Worm (Caenorhabditis elegans): ENCODE measurements around the gene F48G7.5.

F48G7.5 gene

DNA sequence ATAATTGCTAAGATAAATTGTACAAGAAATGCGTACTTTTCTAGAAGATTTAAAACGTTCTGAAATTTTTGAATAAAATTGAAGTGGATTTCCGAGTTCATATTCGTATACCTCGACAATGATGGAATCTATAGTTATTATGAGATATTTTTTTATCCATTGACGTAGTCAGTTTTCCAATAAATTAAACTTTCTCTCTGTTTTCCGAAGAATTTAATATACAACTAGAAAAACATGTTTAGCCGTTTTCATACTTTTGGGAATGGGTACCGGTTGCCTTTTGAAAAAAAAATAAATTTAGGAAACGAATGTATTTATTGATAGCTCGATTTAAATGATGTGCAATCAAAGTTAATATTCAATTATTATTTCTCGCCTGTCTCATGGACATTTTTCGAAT lies 13.9 kb downstream of the F48G7.5 start, which contains the start of gene srw-109:
TSS of gene srw-109 (minus strand) at position 101 of the 400 bp plus-strand sequence.
- TF ChIP-seq nhr-25 (tag; optimal IDR thresholded peaks at IDR 0.05) (no peak), elt-1 (tag; optimal IDR thresholded peaks at IDR 0.05) (no peak), ama-1 (optimal IDR thresholded peaks at IDR 0.05) (no peak), pqm-1 (tag; optimal IDR thresholded peaks at IDR 0.05) (no peak), nhr-43 (tag; optimal IDR thresholded peaks at IDR 0.05; ENCODE audit: poor library complexity, severe bottlenecking) (no peak), aly-2 (tag; optimal IDR thresholded peaks at IDR 0.05) (no peak), eor-1 (tag; optimal IDR thresholded peaks at IDR 0.05) (no peak), ceh-28 (tag; optimal IDR thresholded peaks at IDR 0.05) (no peak), tbx-2 (tag; optimal IDR thresholded peaks at IDR 0.05) (no peak), nhr-77 (tag; optimal IDR thresholded peaks at IDR 0.05) (no peak), nhr-67 (tag; optimal IDR thresholded peaks at IDR 0.05) (no peak), pha-4 (tag; optimal IDR thresholded peaks at IDR 0.05) (no peak), zag-1 (tag; optimal IDR thresholded peaks at IDR 0.05) (no peak), skn-1 (tag; optimal IDR thresholded peaks at IDR 0.05) (no peak), ztf-11 (tag; optimal IDR thresholded peaks at IDR 0.05) (no peak), snpc-4 (tag; optimal IDR thresholded peaks at IDR 0.05) (no peak), unc-62 (GFP tag; optimal IDR thresholded peaks at IDR 0.05) (no peak), ceh-16 (tag; optimal IDR thresholded peaks at IDR 0.05) (no peak), nhr-76 (tag; optimal IDR thresholded peaks at IDR 0.05) (no peak), fkh-2 (tag; optimal IDR thresholded peaks at IDR 0.05) (no peak)

DNA sequence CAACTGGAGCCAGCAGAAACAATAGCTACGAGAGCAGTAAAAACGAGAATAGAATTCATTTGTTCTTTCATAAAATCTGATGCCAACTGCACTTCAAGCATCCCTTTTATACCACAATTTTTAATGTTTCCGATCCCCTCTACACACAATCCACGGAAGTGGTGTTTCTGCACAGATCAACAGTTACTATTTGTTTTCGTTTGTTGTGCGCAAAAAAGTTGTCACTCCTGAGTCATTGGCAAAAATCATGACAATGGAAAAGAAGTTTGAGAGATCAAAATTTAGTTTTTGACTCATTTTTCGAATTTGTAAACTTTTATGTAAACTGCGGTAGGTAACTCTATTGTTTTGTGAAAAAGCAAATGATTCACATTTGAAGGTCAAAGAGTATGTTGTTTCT lies 18.6 kb downstream of the F48G7.5 start, which contains the start of gene srlf-37:
TSS of gene srlf-37 (minus strand) at position 101 of the 400 bp plus-strand sequence.
- TF ChIP-seq unc-62 (GFP tag; optimal IDR thresholded peaks at IDR 0.05) (no peak), nhr-11 (tag; optimal IDR thresholded peaks at IDR 0.05) (no peak), ZK546.5 (tag; optimal IDR thresholded peaks at IDR 0.05) (no peak), egl-5 (tag; optimal IDR thresholded peaks at IDR 0.05) (no peak), egl-27 (tag; optimal IDR thresholded peaks at IDR 0.05) (no peak), ceh-28 (tag; optimal IDR thresholded peaks at IDR 0.05) (no peak), unc-39 (tag; optimal IDR thresholded peaks at IDR 0.05) (no peak), nhr-67 (tag; optimal IDR thresholded peaks at IDR 0.05) (no peak), eor-1 (tag; optimal IDR thresholded peaks at IDR 0.05) (no peak), nhr-23 (tag; optimal IDR thresholded peaks at IDR 0.05) (no peak), pqm-1 (tag; optimal IDR thresholded peaks at IDR 0.05) (no peak), fkh-10 (GFP tag; optimal IDR thresholded peaks at IDR 0.05) (no peak), nhr-12 (tag; optimal IDR thresholded peaks at IDR 0.05) (no peak)

DNA sequence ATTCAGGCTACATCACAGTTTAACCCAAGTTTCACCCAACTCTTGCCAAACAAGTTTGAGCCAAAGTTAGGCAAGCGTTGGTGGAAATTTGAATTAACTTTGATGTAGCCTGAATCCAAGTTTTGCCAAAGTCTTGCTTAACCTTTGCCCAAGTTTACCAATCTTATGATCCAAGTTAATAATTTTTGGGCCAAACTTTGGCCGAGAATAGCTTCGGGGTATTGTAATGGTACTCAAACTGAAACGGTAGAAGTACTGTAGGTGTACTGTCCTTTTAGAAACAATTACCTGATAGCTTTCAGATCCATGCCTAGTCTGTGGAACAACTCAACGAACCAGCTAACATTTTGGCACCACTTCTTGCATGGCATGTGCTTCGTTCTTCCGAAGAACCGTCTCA lies 22.5 kb downstream of the F48G7.5 start, which contains the start of gene nhr-251:
TSS of gene nhr-251 (plus strand) at position 301 of the 400 bp plus-strand sequence.
- no peak for TF ChIP-seq nhr-237 (tag; optimal IDR thresholded peaks at IDR 0.05)
- TF ChIP-seq elt-3 (tag; optimal IDR thresholded peaks at IDR 0.05): no peak
- TF ChIP-seq pqm-1 (tag; optimal IDR thresholded peaks at IDR 0.05): no peak
- no peak for TF ChIP-seq fkh-10 (GFP tag; optimal IDR thresholded peaks at IDR 0.05)
- no peak for TF ChIP-seq mml-1 (tag; optimal IDR thresholded peaks at IDR 0.05)
- no peak for TF ChIP-seq nfya-1 (tag; optimal IDR thresholded peaks at IDR 0.05; ENCODE audit: insufficient read depth)
- TF ChIP-seq lin-15B (tag; optimal IDR thresholded peaks at IDR 0.05): no peak
- no peak for TF ChIP-seq elt-2 (tag; optimal IDR thresholded peaks at IDR 0.05)
- no peak for TF ChIP-seq nhr-12 (tag; optimal IDR thresholded peaks at IDR 0.05)

DNA sequence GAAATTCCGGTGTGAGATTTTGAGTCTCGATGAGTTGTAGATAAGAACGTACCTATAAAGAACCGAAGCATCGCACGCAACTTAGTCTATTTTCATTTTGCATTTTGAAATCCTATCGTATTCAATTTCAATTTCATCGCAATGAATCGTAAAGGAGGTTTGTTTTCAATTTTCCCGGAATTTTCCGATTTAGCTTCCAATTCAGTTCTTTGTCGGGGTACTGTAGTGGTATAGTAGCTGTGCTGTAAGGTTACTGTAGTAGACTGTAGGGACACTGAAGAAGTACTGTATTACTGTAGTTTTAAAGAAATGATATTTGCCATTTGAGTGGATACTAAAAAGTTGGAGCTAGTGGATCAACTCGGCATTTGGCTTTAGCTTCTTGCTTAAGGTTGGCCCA lies 23.0 kb downstream of the F48G7.5 start:
- no peak for TF ChIP-seq ZK546.5 (tag; optimal IDR thresholded peaks at IDR 0.05)
- no peak for TF ChIP-seq ztf-11 (tag; optimal IDR thresholded peaks at IDR 0.05)
- no peak for TF ChIP-seq elt-1 (tag; optimal IDR thresholded peaks at IDR 0.05)
- no peak for TF ChIP-seq fkh-2 (tag; optimal IDR thresholded peaks at IDR 0.05)
- no peak for TF ChIP-seq fkh-10 (GFP tag; optimal IDR thresholded peaks at IDR 0.05)
- no peak for TF ChIP-seq elt-3 (tag; optimal IDR thresholded peaks at IDR 0.05)
- no peak for TF ChIP-seq nhr-67 (tag; optimal IDR thresholded peaks at IDR 0.05)
- TF ChIP-seq pqm-1 (tag; optimal IDR thresholded peaks at IDR 0.05): no peak

DNA sequence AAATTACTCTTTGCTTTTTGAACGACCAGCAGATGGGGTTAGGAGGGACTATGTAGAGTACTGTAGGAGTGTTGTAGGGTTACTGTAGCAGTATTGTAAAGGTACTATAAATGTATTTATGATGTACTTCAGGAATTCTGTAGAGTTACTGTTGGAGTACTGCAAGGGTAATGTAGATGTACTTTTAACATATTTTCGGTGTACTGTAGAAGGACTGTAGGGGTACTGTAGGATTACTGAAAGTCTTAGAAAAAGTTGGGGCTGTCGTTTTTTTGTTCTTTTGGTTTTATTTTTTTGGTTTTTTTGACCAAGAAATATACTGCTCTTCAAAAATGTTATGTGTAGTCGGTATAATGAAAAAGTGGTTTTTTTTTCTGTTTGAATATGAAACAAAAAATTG lies 24.1 kb downstream of the F48G7.5 start:
- no peak for TF ChIP-seq lin-15B (tag; optimal IDR thresholded peaks at IDR 0.05)
- no peak for TF ChIP-seq daf-12 (tag; optimal IDR thresholded peaks at IDR 0.05)
- TF ChIP-seq eor-1 (tag; optimal IDR thresholded peaks at IDR 0.05): no peak
- TF ChIP-seq mdl-1 (tag; optimal IDR thresholded peaks at IDR 0.05): no peak
- no peak for TF ChIP-seq fkh-10 (GFP tag; optimal IDR thresholded peaks at IDR 0.05)
- no peak for TF ChIP-seq pqm-1 (tag; optimal IDR thresholded peaks at IDR 0.05)
- TF ChIP-seq ztf-4 (tag; optimal IDR thresholded peaks at IDR 0.05): no peak
- TF ChIP-seq nhr-12 (tag; optimal IDR thresholded peaks at IDR 0.05): no peak
- TF ChIP-seq lsy-12 (tag; optimal IDR thresholded peaks at IDR 0.05): no peak
- no peak for TF ChIP-seq nfya-1 (tag; optimal IDR thresholded peaks at IDR 0.05; ENCODE audit: insufficient read depth)
- TF ChIP-seq ceh-28 (tag; optimal IDR thresholded peaks at IDR 0.05): no peak
- no peak for TF ChIP-seq mml-1 (tag; optimal IDR thresholded peaks at IDR 0.05)

Measured in whole organism, L3 larva.